Worm (Caenorhabditis elegans) whole organism, midembryonic: ENCODE results near the gene F47E1.2.

Experiments
- T22C8.4 ChIP-seq: fragments of 200-800 bp; sonication (Bioruptor generic); IDR thresholded peaks from 2 replicates; pipeline ENCODE4 v1.3.6; 2022; ENCODE audit warnings: missing genetic modification characterization, missing compliant biosample characterization
- cog-1 ChIP-seq: sonication (generic microtip); optimal IDR thresholded peaks from 2 replicates; lab custom pipeline; 2016; ENCODE audit warnings: missing genetic modification characterization, missing compliant biosample characterization
- flt-1 ChIP-seq: fragments of 200-800 bp; sonication (Bioruptor generic); IDR thresholded peaks from 2 replicates; pipeline ENCODE4 v1.3.6; 2022; ENCODE audit warnings: missing genetic modification characterization, missing compliant biosample characterization
- klf-2 ChIP-seq: fragments of 200-800 bp; sonication (Bioruptor generic); conservative IDR thresholded peaks from 2 replicates; pipeline ENCODE4 v1.3.6; 2022; ENCODE audit warnings: missing genetic modification reagents, missing genetic modification characterization, missing compliant biosample characterization
- med-1 ChIP-seq: sonication (generic microtip); optimal IDR thresholded peaks from 2 replicates; lab custom pipeline; 2017; ENCODE audit warnings: missing genetic modification characterization, mild to moderate bottlenecking, missing compliant biosample characterization, antibody characterized with exemption, missing genetic modification reagents; ENCODE audit not compliant: insufficient read depth
- ref-1 ChIP-seq: fragments of 200-800 bp; sonication (Bioruptor generic); conservative IDR thresholded peaks from 2 replicates; pipeline ENCODE4 v1.3.6; 2022; ENCODE audit warnings: missing genetic modification reagents, missing genetic modification characterization, missing compliant biosample characterization
- tab-1 ChIP-seq: fragments of 200-800 bp; sonication (Bioruptor generic); IDR thresholded peaks from 2 replicates; pipeline ENCODE4 v1.3.6; 2022; ENCODE audit warnings: missing genetic modification characterization, missing compliant biosample characterization
- ztf-23 ChIP-seq: fragments of 200-800 bp; sonication (Bioruptor generic); IDR thresholded peaks from 2 replicates; pipeline ENCODE4 v1.3.6; 2022; ENCODE audit warnings: missing genetic modification reagents, missing genetic modification characterization, missing compliant biosample characterization
- ztf-29 ChIP-seq: fragments of 200-800 bp; sonication (Bioruptor generic); IDR thresholded peaks from 2 replicates; pipeline ENCODE4 v1.3.6; 2022; ENCODE audit warnings: missing genetic modification reagents, missing genetic modification characterization, missing compliant biosample characterization

DNA sequence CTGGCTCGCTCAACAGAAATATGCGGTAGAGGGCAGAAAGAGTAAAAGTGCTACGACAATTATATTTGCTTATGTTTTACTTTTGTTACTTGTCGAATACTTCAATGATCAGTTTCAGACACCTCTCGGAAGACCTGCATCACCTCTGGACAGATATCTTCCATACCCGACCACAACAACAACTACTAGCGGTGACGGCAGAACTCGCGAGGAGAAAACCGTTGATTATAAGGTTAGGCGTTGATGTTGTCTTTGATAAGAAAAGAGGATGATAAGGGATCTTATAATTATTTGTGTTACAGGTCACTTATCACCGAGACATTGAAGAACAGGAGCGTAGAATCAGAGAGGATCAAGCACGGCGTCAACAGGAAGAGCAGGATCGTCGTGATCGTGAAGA is 47.6 kb downstream of the F47E1.2 start:
- TF ChIP-seq ref-1 (GFP tag; lab: Robert Waterston, UW) (no peak), ztf-23 (GFP tag; lab: Robert Waterston, UW) (no peak), med-1 (GFP tag; lab: Kevin White, UChicago) (no peak), tab-1 (GFP tag; lab: Robert Waterston, UW) (no peak), flt-1 (GFP tag; lab: Robert Waterston, UW) (no peak), ztf-29 (GFP tag; lab: Robert Waterston, UW) (no peak), cog-1 (tag; lab: Kevin White, UChicago) (no peak), T22C8.4 (no peak), klf-2 (no peak)
